Fruit fly (Drosophila melanogaster) whole organism, prepupa: ENCODE measurements around the gene Sam-S.

Source experiments
- CG10631 ChIP-seq: fragments of 200-800 bp; sonication (Bioruptor generic); optimal IDR thresholded peaks from 2 replicates; lab custom pipeline; 2016; ENCODE audit warnings: missing biosample characterization, missing genetic modification characterization
- CG10669 ChIP-seq: fragments of 200-800 bp; sonication (Bioruptor generic); optimal IDR thresholded peaks from 3 replicates; lab custom pipeline; 2018; ENCODE audit warnings: missing biosample characterization, mild to moderate bottlenecking, missing genetic modification characterization, moderate library complexity
- CG11294 ChIP-seq: fragments of 200-800 bp; sonication (Bioruptor generic); IDR thresholded peaks from 2 replicates; pipeline ENCODE4 v1.3.6; 2022; ENCODE audit warnings: missing biosample characterization, missing genetic modification characterization
- CG15336 ChIP-seq: fragments of 200-800 bp; sonication (Bioruptor generic); IDR thresholded peaks from 2 replicates; pipeline ENCODE4 v1.3.6; 2022; ENCODE audit warnings: missing biosample characterization, missing genetic modification characterization
- CG1621 ChIP-seq: fragments of 200-800 bp; sonication (Bioruptor generic); optimal IDR thresholded peaks from 3 replicates; lab custom pipeline; 2018; ENCODE audit warnings: missing biosample characterization, mild to moderate bottlenecking, missing genetic modification characterization
- CG16779 ChIP-seq: fragments of 200-800 bp; sonication (Bioruptor generic); optimal IDR thresholded peaks from 3 replicates; lab custom pipeline; 2017; ENCODE audit warnings: missing biosample characterization, mild to moderate bottlenecking, missing genetic modification characterization
- CG3032 ChIP-seq: fragments of 200-800 bp; optimal IDR thresholded peaks from 2 replicates; lab custom pipeline; 2019; ENCODE audit warnings: missing biosample characterization, mild to moderate bottlenecking, missing genetic modification characterization, moderate library complexity
- CG31627 ChIP-seq: fragments of 200-800 bp; sonication (Bioruptor generic); optimal IDR thresholded peaks from 3 replicates; lab custom pipeline; 2016; ENCODE audit warnings: missing biosample characterization, missing genetic modification characterization
- CG32006 ChIP-seq: fragments of 200-800 bp; sonication (Bioruptor generic); optimal IDR thresholded peaks from 3 replicates; lab custom pipeline; 2017; ENCODE audit warnings: missing biosample characterization, mild to moderate bottlenecking, missing genetic modification characterization
- CG34406 ChIP-seq: fragments of 200-800 bp; sonication (Bioruptor generic); optimal IDR thresholded peaks from 3 replicates; lab custom pipeline; 2016; ENCODE audit warnings: missing biosample characterization, missing genetic modification characterization
- CG3919 ChIP-seq: fragments of 200-800 bp; sonication (Bioruptor generic); optimal IDR thresholded peaks from 3 replicates; lab custom pipeline; 2016; ENCODE audit warnings: missing biosample characterization, missing genetic modification characterization
- CG4318 ChIP-seq: fragments of 200-800 bp; sonication (Bioruptor generic); optimal IDR thresholded peaks from 3 replicates; lab custom pipeline; 2017; ENCODE audit warnings: missing biosample characterization, mild to moderate bottlenecking, missing genetic modification characterization
- CG6276 ChIP-seq: fragments of 200-800 bp; sonication (Bioruptor generic); optimal IDR thresholded peaks from 2 replicates; lab custom pipeline; 2017; ENCODE audit warnings: missing biosample characterization, mild to moderate bottlenecking, missing genetic modification characterization
- CG6792 ChIP-seq: fragments of 200-800 bp; sonication (Bioruptor generic); optimal IDR thresholded peaks from 3 replicates; lab custom pipeline; 2016; ENCODE audit warnings: missing biosample characterization, missing genetic modification characterization
- CG6808 ChIP-seq: fragments of 200-800 bp; sonication (Bioruptor generic); optimal IDR thresholded peaks from 3 replicates; lab custom pipeline; 2017; ENCODE audit warnings: missing biosample characterization, missing genetic modification characterization, mild to moderate bottlenecking, moderate library complexity, missing genetic modification reagents
- CG6854 ChIP-seq: fragments of 200-800 bp; sonication (Bioruptor generic); optimal IDR thresholded peaks from 2 replicates; lab custom pipeline; 2017; ENCODE audit warnings: missing biosample characterization, mild to moderate bottlenecking, missing genetic modification characterization
- CG7368 ChIP-seq: fragments of 200-800 bp; sonication (Bioruptor generic); optimal IDR thresholded peaks from 3 replicates; lab custom pipeline; 2016; ENCODE audit warnings: missing biosample characterization, missing genetic modification characterization
- CG8119 ChIP-seq: fragments of 200-800 bp; sonication (Bioruptor generic); IDR thresholded peaks from 3 replicates; pipeline ENCODE4 v1.3.6; 2022; ENCODE audit warnings: missing biosample characterization, missing genetic modification characterization
- CG8319 ChIP-seq: fragments of 200-800 bp; sonication (Bioruptor generic); optimal IDR thresholded peaks from 3 replicates; lab custom pipeline; 2016; ENCODE audit warnings: missing biosample characterization, missing genetic modification characterization
- CG8632 ChIP-seq: fragments of 200-800 bp; sonication (Bioruptor generic); optimal IDR thresholded peaks from 3 replicates; lab custom pipeline; 2016; ENCODE audit warnings: missing biosample characterization, missing genetic modification characterization
- Ets21C ChIP-seq: fragments of 200-800 bp; sonication (Bioruptor generic); optimal IDR thresholded peaks from 3 replicates; lab custom pipeline; 2016; ENCODE audit warnings: missing biosample characterization, missing genetic modification characterization
- Ets96B ChIP-seq: fragments of 200-800 bp; optimal IDR thresholded peaks from 2 replicates; lab custom pipeline; 2019; ENCODE audit warnings: missing biosample characterization, mild to moderate bottlenecking, missing genetic modification characterization, moderate library complexity
- Hr38 ChIP-seq: sonication (Bioruptor generic); optimal IDR thresholded peaks from 2 replicates; lab custom pipeline; 2016; ENCODE audit warnings: missing biosample characterization, missing genetic modification characterization
- Hr39 ChIP-seq: fragments of 200-800 bp; sonication (Bioruptor generic); optimal IDR thresholded peaks from 2 replicates; lab custom pipeline; 2016; ENCODE audit warnings: missing biosample characterization, missing genetic modification characterization
- Hr4 ChIP-seq: fragments of 200-800 bp; sonication (Bioruptor generic); optimal IDR thresholded peaks from 3 replicates; lab custom pipeline; 2016; ENCODE audit warnings: missing biosample characterization, missing genetic modification characterization
- Lpt ChIP-seq: fragments of 200-800 bp; sonication (Bioruptor generic); optimal IDR thresholded peaks from 3 replicates; lab custom pipeline; 2016; ENCODE audit warnings: missing biosample characterization, missing genetic modification characterization
- Met ChIP-seq: fragments of 200-800 bp; sonication (Bioruptor generic); optimal IDR thresholded peaks from 3 replicates; lab custom pipeline; 2016; ENCODE audit warnings: missing biosample characterization, missing genetic modification characterization
- OdsH ChIP-seq: fragments of 200-800 bp; sonication (Bioruptor generic); optimal IDR thresholded peaks from 3 replicates; lab custom pipeline; 2016; ENCODE audit warnings: missing biosample characterization, missing genetic modification characterization
- Sox102F ChIP-seq: fragments of 200-800 bp; sonication (Bioruptor generic); optimal IDR thresholded peaks from 2 replicates; lab custom pipeline; 2016; ENCODE audit warnings: missing biosample characterization, mild to moderate bottlenecking, missing genetic modification characterization
- achi ChIP-seq: fragments of 200-800 bp; sonication (Bioruptor generic); optimal IDR thresholded peaks from 3 replicates; lab custom pipeline; 2016; ENCODE audit warnings: missing biosample characterization, missing genetic modification characterization
- acj6 ChIP-seq: fragments of 200-800 bp; sonication (Bioruptor generic); optimal IDR thresholded peaks from 3 replicates; lab custom pipeline; 2016; ENCODE audit warnings: missing biosample characterization, missing genetic modification characterization
- cyc ChIP-seq: fragments of 200-800 bp; sonication (Bioruptor generic); optimal IDR thresholded peaks from 3 replicates; lab custom pipeline; 2016; ENCODE audit warnings: missing biosample characterization, missing genetic modification characterization
- eg ChIP-seq: fragments of 200-800 bp; sonication (Bioruptor generic); IDR thresholded peaks from 3 replicates; pipeline ENCODE4 v1.3.6; 2022; ENCODE audit warnings: missing biosample characterization, missing genetic modification characterization
- esn ChIP-seq: fragments of 200-800 bp; sonication (Bioruptor generic); optimal IDR thresholded peaks from 2 replicates; lab custom pipeline; 2016; ENCODE audit warnings: missing biosample characterization, mild to moderate bottlenecking, missing genetic modification characterization, moderate library complexity
- fd59A ChIP-seq: fragments of 200-800 bp; sonication (Bioruptor generic); optimal IDR thresholded peaks from 2 replicates; lab custom pipeline; 2017; ENCODE audit warnings: missing biosample characterization, mild to moderate bottlenecking, missing genetic modification characterization, missing genetic modification reagents
- fkh ChIP-seq: fragments of 200-800 bp; sonication (Bioruptor generic); optimal IDR thresholded peaks from 3 replicates; lab custom pipeline; 2017; ENCODE audit warnings: missing biosample characterization, mild to moderate bottlenecking, missing genetic modification characterization, moderate library complexity
- net ChIP-seq: fragments of 200-800 bp; sonication (Bioruptor generic); optimal IDR thresholded peaks from 3 replicates; lab custom pipeline; 2016; ENCODE audit warnings: missing biosample characterization, missing genetic modification characterization
- pdm3 ChIP-seq: fragments of 200-800 bp; sonication (Bioruptor generic); optimal IDR thresholded peaks from 3 replicates; lab custom pipeline; 2016; ENCODE audit warnings: missing biosample characterization, missing genetic modification characterization
- salr ChIP-seq, 2 experiments: fragments of 200-800 bp; sonication (Bioruptor generic); optimal IDR thresholded peaks; 3 replicates each; lab custom pipeline; 2016 to 2018; ENCODE audit warnings: missing biosample characterization in 2 of 2, missing genetic modification characterization in 2 of 2, mild to moderate bottlenecking in 1 of 2
- spab ChIP-seq: fragments of 200-800 bp; sonication (Bioruptor generic); optimal IDR thresholded peaks from 2 replicates; lab custom pipeline; 2017; ENCODE audit warnings: missing biosample characterization, mild to moderate bottlenecking, missing genetic modification characterization, missing genetic modification reagents
- ss ChIP-seq, 2 experiments: fragments of 200-800 bp; sonication (Bioruptor generic); optimal IDR thresholded peaks; 2 replicates in 1 of 2; 3 replicates in 1 of 2; lab custom pipeline; 2017 to 2018; ENCODE audit warnings: mild to moderate bottlenecking in 2 of 2, missing biosample characterization in 2 of 2, missing genetic modification characterization in 2 of 2, moderate library complexity in 1 of 2
- vri ChIP-seq: fragments of 200-800 bp; sonication (Bioruptor generic); optimal IDR thresholded peaks from 3 replicates; lab custom pipeline; 2016; ENCODE audit warnings: missing biosample characterization, mild to moderate bottlenecking, missing genetic modification characterization

The Sam-S gene

dm6 chr2L:66369-67278 lies 40.1 kb upstream of the Sam-S start, which contains the start of gene dbr (continued):
- TF ChIP-seq CG34406 (GFP tag; lab: Kevin White, UChicago): peak; percentile 29
- TF ChIP-seq CG3919: peak; percentile 51
- TF ChIP-seq CG31627 (GFP tag; lab: Kevin White, UChicago): no peak
- TF ChIP-seq Ets96B (tag; lab: Kevin White, UChicago): peak; percentile 52
- peak; percentile 84 for TF ChIP-seq net (GFP tag; lab: Kevin White, UChicago)
- peak; percentile 67 for TF ChIP-seq CG15336
- TF ChIP-seq eg (GFP tag; lab: Robert Waterston, UW): peak; percentile 82
- TF ChIP-seq CG6276 (GFP tag; lab: Kevin White, UChicago): peak; percentile 68
- TF ChIP-seq CG10631: no peak
- TF ChIP-seq Sox102F: peak; percentile 62
- peak; percentile 42 for TF ChIP-seq pdm3
- TF ChIP-seq CG8632 (GFP tag; lab: Kevin White, UChicago): peak; percentile 23
- no peak for TF ChIP-seq cyc
- TF ChIP-seq CG4318 (GFP tag; lab: Kevin White, UChicago): no peak
- TF ChIP-seq CG6854 (GFP tag; lab: Kevin White, UChicago): peak; percentile 27
- TF ChIP-seq CG3032 (tag; lab: Kevin White, UChicago): peak; percentile 67
- peak; percentile 24 for TF ChIP-seq CG6792 (GFP tag; lab: Kevin White, UChicago)
- TF ChIP-seq OdsH (GFP tag; lab: Kevin White, UChicago): no peak
- TF ChIP-seq ss (GFP tag; optimal IDR thresholded peaks at IDR 0.05; lab: Kevin White, UChicago): peak; percentile 65 to 84
- TF ChIP-seq Ets21C (GFP tag; lab: Kevin White, UChicago): no peak
- TF ChIP-seq fkh (GFP tag; lab: Kevin White, UChicago): no peak
- TF ChIP-seq CG11294 (GFP tag; lab: Robert Waterston, UW): peak; percentile 56; the same call in 1 of the 2 replicates
- peak; percentile 77 for TF ChIP-seq CG8119
- peak; percentile 55 for TF ChIP-seq spab (GFP tag; lab: Kevin White, UChicago)
- TF ChIP-seq fd59A: peak; percentile 57
- TF ChIP-seq CG7368 (GFP tag; lab: Kevin White, UChicago): peak; percentile 4
- TF ChIP-seq Hr39 (GFP tag; lab: Kevin White, UChicago): no peak
- TF ChIP-seq Hr38 (GFP tag; lab: Kevin White, UChicago): no peak
- TF ChIP-seq CG1621: peak; percentile 90
- TF ChIP-seq Met: peak; percentile 30
- peak; percentile 48 to 62 for TF ChIP-seq salr (GFP tag; optimal IDR thresholded peaks at IDR 0.05; lab: Kevin White, UChicago)
- TF ChIP-seq CG32006 (GFP tag; lab: Kevin White, UChicago): peak; percentile 62
- peak; percentile 63 for TF ChIP-seq CG16779 (tag; lab: Kevin White, UChicago)
- no peak for TF ChIP-seq CG8319 (GFP tag; lab: Kevin White, UChicago)
- peak; percentile 38 for TF ChIP-seq CG10669 (GFP tag; lab: Kevin White, UChicago)
- peak; percentile 78 for TF ChIP-seq CG6808 (GFP tag; lab: Kevin White, UChicago)
- TF ChIP-seq achi (GFP tag; lab: Kevin White, UChicago): no peak
- TF ChIP-seq acj6 (GFP tag; lab: Kevin White, UChicago): no peak
- peak; percentile 73 for TF ChIP-seq Lpt (GFP tag; lab: Kevin White, UChicago)
- TF ChIP-seq Hr4 (GFP tag; lab: Kevin White, UChicago): no peak
- peak; percentile 55 for TF ChIP-seq vri (GFP tag; lab: Kevin White, UChicago)
- TF ChIP-seq esn (GFP tag; lab: Kevin White, UChicago): peak; percentile 33
